Worm (Caenorhabditis elegans) whole organism, L1 larva: ENCODE measurements around the gene mtpn-1.

Experiments
- C16A3.4 ChIP-seq: fragments of 150-350 bp; optimal IDR thresholded peaks from 2 replicates; lab custom pipeline; 2014; ENCODE audit warnings: missing biosample characterization, missing genetic modification characterization
- Y116A8C.19 ChIP-seq: sonication (generic microtip); optimal IDR thresholded peaks from 2 replicates; lab custom pipeline; 2016; ENCODE audit warnings: missing compliant biosample characterization, missing genetic modification characterization, borderline replicate concordance
- aly-2 ChIP-seq: fragments of 150-350 bp; optimal IDR thresholded peaks from 2 replicates; lab custom pipeline; 2014; ENCODE audit warnings: missing biosample characterization, missing genetic modification characterization
- ama-1 ChIP-seq: fragments of 150-350 bp; optimal IDR thresholded peaks from 2 replicates; lab custom pipeline; 2014
- blmp-1 ChIP-seq: fragments of 150-350 bp; optimal IDR thresholded peaks from 2 replicates; lab custom pipeline; 2014; ENCODE audit warnings: missing biosample characterization, missing genetic modification characterization
- ceh-63 ChIP-seq: fragments of 200-800 bp; sonication (Bioruptor generic); optimal IDR thresholded peaks from 2 replicates; lab custom pipeline; 2018; ENCODE audit warnings: mild to moderate bottlenecking, missing genetic modification characterization, missing compliant biosample characterization
- dpl-1 ChIP-seq, 3 experiments: fragments of 150-350 bp in 2 of 3; sonication (generic microtip) in 1 of 3; optimal IDR thresholded peaks; 2 replicates each; lab custom pipeline; 2014 to 2017; ENCODE audit warnings: missing biosample characterization in 3 of 3, missing genetic modification characterization in 3 of 3, missing genetic modification reagents in 3 of 3
- dsc-1 ChIP-seq: sonication (generic microtip); optimal IDR thresholded peaks from 2 replicates; lab custom pipeline; 2016; ENCODE audit warnings: mild to moderate bottlenecking, missing genetic modification characterization, missing compliant biosample characterization
- egl-13 ChIP-seq: sonication (generic microtip); optimal IDR thresholded peaks from 2 replicates; lab custom pipeline; 2016; ENCODE audit warnings: missing genotype, missing genetic modification reagents, missing genetic modification characterization, missing compliant biosample characterization
- egl-27 ChIP-seq, 2 experiments: fragments of 150-350 bp in 1 of 2; sonication (generic microtip); optimal IDR thresholded peaks; 3 replicates each; lab custom pipeline; 2017 to 2018; ENCODE audit warnings: missing biosample characterization in 2 of 2, missing genetic modification characterization in 2 of 2, missing genetic modification reagents in 2 of 2
- elt-2 ChIP-seq: sonication (generic microtip); optimal IDR thresholded peaks from 2 replicates; lab custom pipeline; 2016; ENCODE audit warnings: missing genetic modification characterization, mild to moderate bottlenecking, inconsistent platforms, missing compliant biosample characterization, missing genetic modification reagents
- elt-3 ChIP-seq, 6 experiments: fragments of 150-350 bp in 1 of 6; sonication (generic microtip); optimal IDR thresholded peaks; 2 replicates each; lab custom pipeline; 2017 to 2018; ENCODE audit warnings: missing biosample characterization in 6 of 6, missing genetic modification characterization in 6 of 6, inconsistent platforms in 1 of 6
- fkh-4 ChIP-seq: sonication (generic microtip); optimal IDR thresholded peaks from 2 replicates; lab custom pipeline; 2016; ENCODE audit warnings: missing compliant biosample characterization, missing genetic modification characterization, borderline replicate concordance
- fkh-8 ChIP-seq: sonication (generic microtip); optimal IDR thresholded peaks from 2 replicates; lab custom pipeline; 2016; ENCODE audit warnings: mild to moderate bottlenecking, missing genetic modification characterization, missing compliant biosample characterization
- grh-1 ChIP-seq: fragments of 200-800 bp; sonication (Bioruptor generic); IDR thresholded peaks from 2 replicates; pipeline ENCODE4 v1.3.6; 2022; ENCODE audit warnings: missing genetic modification reagents, missing genetic modification characterization, missing compliant biosample characterization
- hlh-4 ChIP-seq: sonication (generic microtip); optimal IDR thresholded peaks from 2 replicates; lab custom pipeline; 2016; ENCODE audit warnings: mild to moderate bottlenecking, missing genetic modification characterization, missing compliant biosample characterization
- hpl-2 ChIP-seq: fragments of 150-350 bp; optimal IDR thresholded peaks from 2 replicates; lab custom pipeline; 2014; ENCODE audit warnings: missing biosample characterization, missing genetic modification reagents, missing genetic modification characterization
- jun-1 ChIP-seq: fragments of 150-350 bp; optimal IDR thresholded peaks from 2 replicates; lab custom pipeline; 2014; ENCODE audit warnings: missing biosample characterization, missing genetic modification reagents, missing genetic modification characterization
- lin-13 ChIP-seq: fragments of 150-350 bp; optimal IDR thresholded peaks from 2 replicates; lab custom pipeline; 2014; ENCODE audit warnings: missing biosample characterization, missing genetic modification reagents, missing genetic modification characterization
- lin-14 ChIP-seq: fragments of 200-800 bp; sonication (Bioruptor generic); optimal IDR thresholded peaks from 2 replicates; lab custom pipeline; 2018; ENCODE audit warnings: mild to moderate bottlenecking, missing genetic modification characterization, moderate library complexity, missing compliant biosample characterization
- lin-39 ChIP-seq: fragments of 150-350 bp; optimal IDR thresholded peaks from 2 replicates; lab custom pipeline; 2014; ENCODE audit warnings: missing biosample characterization, missing genetic modification reagents, missing genetic modification characterization
- lir-3 ChIP-seq: sonication (generic microtip); optimal IDR thresholded peaks from 2 replicates; lab custom pipeline; 2016; ENCODE audit warnings: mild to moderate bottlenecking, missing genetic modification characterization, moderate library complexity, missing compliant biosample characterization; ENCODE audit not compliant: poor library complexity
- lsy-2 ChIP-seq, 2 experiments: fragments of 150-350 bp; optimal IDR thresholded peaks; 2 replicates each; lab custom pipeline; 2014; ENCODE audit warnings: missing biosample characterization in 2 of 2, missing genetic modification characterization in 2 of 2
- mdl-1 ChIP-seq, 2 experiments: fragments of 150-350 bp; optimal IDR thresholded peaks; 2 replicates each; lab custom pipeline; 2014 to 2017; ENCODE audit warnings: missing biosample characterization in 2 of 2, missing genetic modification characterization in 2 of 2, inconsistent platforms in 1 of 2
- mef-2 ChIP-seq: fragments of 150-350 bp; optimal IDR thresholded peaks from 2 replicates; lab custom pipeline; 2014; ENCODE audit warnings: missing biosample characterization, missing genetic modification characterization
- nhr-237 ChIP-seq: fragments of 150-350 bp; optimal IDR thresholded peaks from 2 replicates; lab custom pipeline; 2014; ENCODE audit warnings: missing biosample characterization, missing genetic modification characterization
- nhr-28 ChIP-seq: fragments of 150-350 bp; optimal IDR thresholded peaks from 2 replicates; lab custom pipeline; 2014; ENCODE audit warnings: missing biosample characterization, missing genetic modification characterization
- nhr-71 ChIP-seq: sonication (generic microtip); optimal IDR thresholded peaks from 2 replicates; lab custom pipeline; 2016; ENCODE audit warnings: mild to moderate bottlenecking, missing genetic modification characterization, moderate library complexity, missing compliant biosample characterization
- nhr-77 ChIP-seq: fragments of 150-350 bp; optimal IDR thresholded peaks from 2 replicates; lab custom pipeline; 2014; ENCODE audit warnings: missing biosample characterization, missing genetic modification characterization
- nhr-85 ChIP-seq: sonication (generic microtip); peaks from one replicate; lab custom pipeline; 2016; ENCODE audit warnings: missing genetic modification characterization, inconsistent platforms, missing compliant biosample characterization
- pag-3 ChIP-seq: sonication (generic microtip); optimal IDR thresholded peaks from 2 replicates; lab custom pipeline; 2017; ENCODE audit warnings: missing genetic modification characterization, mild to moderate bottlenecking, missing compliant biosample characterization, antibody characterized with exemption, borderline replicate concordance; ENCODE audit not compliant: insufficient read depth
- pqm-1 ChIP-seq: sonication (generic microtip); optimal IDR thresholded peaks from 3 replicates; lab custom pipeline; 2017; ENCODE audit warnings: missing biosample characterization, missing genetic modification characterization
- rnt-1 ChIP-seq: sonication (generic microtip); optimal IDR thresholded peaks from 2 replicates; lab custom pipeline; 2016; ENCODE audit warnings: mild to moderate bottlenecking, missing genetic modification characterization, moderate library complexity, missing compliant biosample characterization
- skn-1 ChIP-seq: fragments of 150-350 bp; optimal IDR thresholded peaks from 2 replicates; lab custom pipeline; 2014; ENCODE audit warnings: missing biosample characterization, missing genetic modification characterization
- snpc-4 ChIP-seq: fragments of 150-350 bp; optimal IDR thresholded peaks from 2 replicates; lab custom pipeline; 2014; ENCODE audit warnings: missing biosample characterization, missing genetic modification characterization
- sptf-1 ChIP-seq: fragments of 150-350 bp; optimal IDR thresholded peaks from 2 replicates; lab custom pipeline; 2014; ENCODE audit warnings: missing biosample characterization, missing genetic modification characterization
- swsn-7 ChIP-seq: sonication (generic microtip); optimal IDR thresholded peaks from 2 replicates; lab custom pipeline; 2016; ENCODE audit warnings: missing genetic modification characterization, missing compliant biosample characterization
- unc-98 ChIP-seq: fragments of 200-800 bp; sonication (Bioruptor generic); IDR thresholded peaks from 2 replicates; pipeline ENCODE4 v1.3.6; 2022; ENCODE audit warnings: missing genetic modification characterization, missing compliant biosample characterization
- vab-15 ChIP-seq: sonication (generic microtip); optimal IDR thresholded peaks from 2 replicates; lab custom pipeline; 2017; ENCODE audit warnings: missing genotype, mild to moderate bottlenecking, missing genetic modification characterization, missing compliant biosample characterization
- xbp-1 ChIP-seq: sonication (generic microtip); optimal IDR thresholded peaks from 2 replicates; lab custom pipeline; 2016; ENCODE audit warnings: missing genetic modification characterization, missing compliant biosample characterization
- ztf-4 ChIP-seq: fragments of 150-350 bp; optimal IDR thresholded peaks from 2 replicates; lab custom pipeline; 2014; ENCODE audit warnings: missing biosample characterization, missing genetic modification characterization

Gene mtpn-1

ce11 chrX:2382227-2382626, 25.0 kb upstream of the mtpn-1 start (continued):
- TF ChIP-seq egl-27 (tag; optimal IDR thresholded peaks at IDR 0.05; lab: Kevin White, UChicago) = no peak
- peak; percentile 83 for TF ChIP-seq rnt-1 (tag; lab: Kevin White, UChicago)
- peak; percentile 71 for TF ChIP-seq lin-14 (GFP tag; lab: Kevin White, UChicago)
- no peak for TF ChIP-seq nhr-237 (tag; lab: Kevin White, UChicago)
- TF ChIP-seq fkh-4 (tag; lab: Kevin White, UChicago) = no peak
- TF ChIP-seq hpl-2 (GFP tag; lab: Kevin White, UChicago) = no peak
- TF ChIP-seq nhr-71 (tag; lab: Kevin White, UChicago) = peak; percentile 83
- no peak for TF ChIP-seq nhr-77 (tag; lab: Kevin White, UChicago)
- TF ChIP-seq Y116A8C.19 (tag; lab: Kevin White, UChicago) = no peak
- TF ChIP-seq sptf-1 = no peak
- TF ChIP-seq blmp-1 (tag; lab: Kevin White, UChicago) = peak; percentile 32
- no peak for TF ChIP-seq vab-15 (tag; lab: Kevin White, UChicago)
- peak; percentile 72 for TF ChIP-seq skn-1 (tag; lab: Kevin White, UChicago)
- TF ChIP-seq aly-2 = no peak
- TF ChIP-seq elt-2 (tag; lab: Kevin White, UChicago) = peak; percentile 0
- no peak for TF ChIP-seq ztf-4 (tag; lab: Kevin White, UChicago)
- TF ChIP-seq swsn-7 (tag; lab: Kevin White, UChicago) = peak; percentile 75
- no peak for TF ChIP-seq hlh-4
- TF ChIP-seq fkh-8 (tag; lab: Kevin White, UChicago) = peak; percentile 26
- no peak for TF ChIP-seq lin-13 (GFP tag; lab: Kevin White, UChicago)
- TF ChIP-seq lin-39 (tag; lab: Kevin White, UChicago) = peak; percentile 17
- peak in 2 of 3 experiments; percentile 57 to 63 for TF ChIP-seq dpl-1 (GFP tag; optimal IDR thresholded peaks at IDR 0.05; lab: Kevin White, UChicago)
- TF ChIP-seq C16A3.4 = peak; percentile 63
- 0 out of 2 replicates have a peak, but pooled peaks have one; percentile 5 for TF ChIP-seq grh-1 (GFP tag; lab: Robert Waterston, UW)
- TF ChIP-seq dsc-1 = peak; percentile 57
- TF ChIP-seq pag-3 = no peak
- no peak for TF ChIP-seq pqm-1 (tag; lab: Kevin White, UChicago)
- peak; percentile 60 for TF ChIP-seq xbp-1 (tag; lab: Kevin White, UChicago)
- TF ChIP-seq mef-2 (tag; lab: Kevin White, UChicago) = no peak
- TF ChIP-seq ama-1 (lab: Kevin White, UChicago) = no peak
- TF ChIP-seq mdl-1 (tag; optimal IDR thresholded peaks at IDR 0.05; lab: Kevin White, UChicago) = peak in 1 of 2 experiments; percentile 28
- TF ChIP-seq snpc-4 (tag; lab: Kevin White, UChicago) = peak; percentile 58
- no peak for TF ChIP-seq nhr-28 (tag; lab: Kevin White, UChicago)
- no peak for TF ChIP-seq jun-1 (tag; lab: Kevin White, UChicago)
- peak; percentile 73 to 74 for TF ChIP-seq lsy-2 (tag; optimal IDR thresholded peaks at IDR 0.05; lab: Kevin White, UChicago)
- no peak for TF ChIP-seq egl-13 (tag; lab: Kevin White, UChicago)
- TF ChIP-seq, all 84 proteins: peak for 34

DNA sequence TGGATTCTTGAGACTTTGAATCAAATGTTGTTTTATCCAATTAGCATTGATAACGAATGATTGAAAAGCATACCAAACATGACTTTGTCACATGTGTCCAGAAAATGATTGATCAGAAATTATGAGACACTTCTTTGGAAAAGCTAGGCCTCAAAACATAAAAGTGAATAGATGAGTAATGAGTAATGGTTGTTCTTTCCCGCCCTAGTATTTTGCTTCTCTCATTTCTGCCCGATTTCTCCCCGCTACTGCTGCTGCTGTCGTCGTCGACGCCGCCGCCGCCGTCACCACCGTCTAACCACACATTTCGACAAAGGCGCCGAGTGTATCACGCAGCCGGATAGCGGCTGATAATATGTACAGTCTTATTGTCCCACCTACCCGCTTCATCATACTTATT, 21.8 kb upstream of the mtpn-1 start, which contains the start of gene F47G3.1:
F47G3.1 (plus strand) TSS at position 301 of the 400 bp plus-strand sequence.
- peak; percentile 39 for TF ChIP-seq blmp-1 (tag; lab: Kevin White, UChicago)
- TF ChIP-seq elt-3 (tag; optimal IDR thresholded peaks at IDR 0.05; lab: Kevin White, UChicago) = peak in 1 of 6 experiments; percentile 9
- peak; percentile 61 for TF ChIP-seq nhr-85
- no peak for TF ChIP-seq fkh-4 (tag; lab: Kevin White, UChicago)
- TF ChIP-seq, all 84 proteins: peak for 3

DNA sequence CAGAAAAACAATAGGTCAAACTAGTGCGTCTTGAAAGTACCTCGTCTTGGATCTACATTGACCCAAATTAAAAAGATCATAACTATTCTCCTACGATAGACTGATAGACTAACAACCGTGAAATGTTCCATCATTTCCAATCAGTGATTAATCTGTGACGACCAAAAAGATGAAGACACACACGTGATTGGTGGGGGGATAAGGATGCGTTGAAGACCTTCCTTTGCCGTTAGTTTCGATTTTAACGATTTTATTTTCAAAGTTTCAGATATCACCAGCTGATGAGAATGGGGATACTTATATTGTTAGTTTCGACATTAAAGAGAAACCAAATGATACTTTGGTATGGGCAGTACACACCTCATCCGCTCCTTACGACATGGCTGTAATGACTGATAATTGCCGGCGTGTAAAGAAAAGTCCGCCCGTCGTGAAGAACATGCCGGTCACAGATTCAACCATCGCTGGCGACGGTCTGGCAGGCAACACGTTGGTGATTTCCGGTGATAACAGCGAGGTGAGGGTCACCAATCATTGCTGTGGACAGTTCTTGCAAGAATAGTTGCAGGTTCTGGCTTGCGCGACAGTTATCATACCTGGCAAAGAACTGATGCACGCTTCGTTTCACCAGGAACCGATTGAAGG, 20.2 kb upstream of the mtpn-1 start:
- TF ChIP-seq elt-3 (tag; optimal IDR thresholded peaks at IDR 0.05; lab: Kevin White, UChicago) (peak in 1 of 6 experiments; percentile 54), blmp-1 (tag; lab: Kevin White, UChicago) (peak; percentile 79), lir-3 (no peak), ceh-63 (GFP tag; lab: Kevin White, UChicago) (no peak), unc-98 (no peak), nhr-85 (peak; percentile 83), jun-1 (tag; lab: Kevin White, UChicago) (no peak), nhr-71 (tag; lab: Kevin White, UChicago) (peak; percentile 5)
